Fruit fly (Drosophila melanogaster): ENCODE results near the gene Cftr.

Gene Cftr

DNA sequence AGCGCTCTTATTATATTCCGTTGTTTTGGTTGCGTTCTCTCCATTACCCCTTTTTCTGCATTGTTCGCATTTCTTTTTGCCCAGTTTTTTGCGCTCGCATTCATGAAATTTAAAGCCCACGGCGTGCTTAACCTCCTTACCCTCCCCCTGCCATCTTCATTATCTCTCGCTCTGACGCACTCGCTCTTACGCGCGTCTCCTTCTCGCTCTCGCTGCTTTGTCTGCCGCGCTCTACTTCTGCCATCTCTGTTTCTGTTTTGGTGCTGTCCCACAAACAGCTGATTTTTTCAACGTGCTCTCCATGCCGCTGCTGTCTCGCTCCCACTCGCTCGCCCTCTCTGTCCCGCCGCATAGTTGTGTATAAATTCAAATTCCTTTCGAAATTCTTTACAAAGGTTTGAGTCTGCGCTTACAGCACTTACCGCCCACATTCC lies 42.8 kb upstream of the Cftr start (continued):
- TF ChIP-seq gsb (GFP tag; IDR thresholded peaks at IDR 0.05) (no peak), ara (GFP tag; IDR thresholded peaks at IDR 0.05) (no peak), Atf6 (GFP tag; IDR thresholded peaks at IDR 0.05) (no peak), jigr1 (GFP tag; IDR thresholded peaks at IDR 0.05) (no peak), Hr3 (GFP tag; optimal IDR thresholded peaks at IDR 0.05) (no peak), NC2α (GFP tag; optimal IDR thresholded peaks at IDR 0.05) (no peak), ci (GFP tag; IDR thresholded peaks at IDR 0.05) (no peak), CG17802 (tag; optimal IDR thresholded peaks at IDR 0.05) (no peak), exex (tag; optimal IDR thresholded peaks at IDR 0.05) (peak; percentile 32), CG34376 (GFP tag; optimal IDR thresholded peaks at IDR 0.05) (peak; percentile 79), Max (GFP tag; optimal IDR thresholded peaks at IDR 0.05) (peak; percentile 68), Scr (GFP tag; IDR thresholded peaks at IDR 0.05; ENCODE audit: partially characterized antibody) (no peak), Ssrp (tag; optimal IDR thresholded peaks at IDR 0.05) (no peak), CG12155 (GFP tag; optimal IDR thresholded peaks at IDR 0.05) (peak; percentile 100), D (optimal IDR thresholded peaks at IDR 0.05) (peak; percentile 60), D (GFP tag; optimal IDR thresholded peaks at IDR 0.05) (no peak), tx (GFP tag; optimal IDR thresholded peaks at IDR 0.05) (no peak), tgo (GFP tag; IDR thresholded peaks at IDR 0.05) (no peak), Oli (tag; optimal IDR thresholded peaks at IDR 0.05) (no peak), Oaz (GFP tag; IDR thresholded peaks at IDR 0.05) (no peak), Ravus (GFP tag; IDR thresholded peaks at IDR 0.05) (no peak), p53 (GFP tag; optimal IDR thresholded peaks at IDR 0.05) (no peak), CG2116 (GFP tag; optimal IDR thresholded peaks at IDR 0.05) (peak; percentile 14), CG7357 (GFP tag; IDR thresholded peaks at IDR 0.05) (no peak), sens (GFP tag) (no peak), her (GFP tag; optimal IDR thresholded peaks at IDR 0.05) (peak; percentile 44), jumu (GFP tag; optimal IDR thresholded peaks at IDR 0.05) (no peak), CG12769 (tag; optimal IDR thresholded peaks at IDR 0.05) (peak; percentile 79), corto (GFP tag; optimal IDR thresholded peaks at IDR 0.05) (peak; percentile 29), dysf (GFP tag; IDR thresholded peaks at IDR 0.05) (no peak), Pdp1 (GFP tag; optimal IDR thresholded peaks at IDR 0.05) (peak in 1 of 2 experiments; percentile 45), CG8388 (GFP tag; optimal IDR thresholded peaks at IDR 0.05) (no peak), ac (GFP tag; optimal IDR thresholded peaks at IDR 0.05) (no peak), CG3407 (GFP tag; optimal IDR thresholded peaks at IDR 0.05) (no peak), sd (tag; optimal IDR thresholded peaks at IDR 0.05) (peak; percentile 100), ato (GFP tag; IDR thresholded peaks at IDR 0.05; ENCODE audit: partially characterized antibody) (no peak), Sry-β (GFP tag; optimal IDR thresholded peaks at IDR 0.05) (peak; percentile 35), Nf-YC (tag; optimal IDR thresholded peaks at IDR 0.05) (peak; percentile 60), da (GFP tag; optimal IDR thresholded peaks at IDR 0.05) (peak; percentile 41), HLHmδ (GFP tag; optimal IDR thresholded peaks at IDR 0.05) (peak; percentile 30), Mad (GFP tag; optimal IDR thresholded peaks at IDR 0.05) (no peak), ken (GFP tag; IDR thresholded peaks at IDR 0.05) (no peak), Deaf1 (tag; optimal IDR thresholded peaks at IDR 0.05) (peak; percentile 44), CG2120 (GFP tag; optimal IDR thresholded peaks at IDR 0.05) (peak; percentile 39), zen2 (GFP tag; IDR thresholded peaks at IDR 0.05; ENCODE audit: partially characterized antibody) (no peak), CG9727 (GFP tag; optimal IDR thresholded peaks at IDR 0.05) (no peak), CG31224 (GFP tag; IDR thresholded peaks at IDR 0.05) (no peak), sr (GFP tag; IDR thresholded peaks at IDR 0.05) (no peak), H15 (GFP tag; IDR thresholded peaks at IDR 0.05) (no peak), CG17568 (GFP tag; optimal IDR thresholded peaks at IDR 0.05) (no peak), CG12744 (GFP tag; optimal IDR thresholded peaks at IDR 0.05) (peak; percentile 57), CG7963 (GFP tag; IDR thresholded peaks at IDR 0.05; ENCODE audit: partially characterized antibody) (no peak)
